Worm (Caenorhabditis elegans): ENCODE measurements around the gene sra-31.

The sra-31 gene

ce11 chrII:6608626-6609025 lies 30.3 kb upstream of the sra-31 start:
- TF ChIP-seq lin-39 (tag; optimal IDR thresholded peaks at IDR 0.05) (no peak), vab-15 (tag; optimal IDR thresholded peaks at IDR 0.05) (no peak), nhr-19 (GFP tag; conservative IDR thresholded peaks at IDR 0.05) (no peak), Y116A8C.19 (tag; optimal IDR thresholded peaks at IDR 0.05; ENCODE audit: borderline replicate concordance) (no peak), nhr-84 (tag; optimal IDR thresholded peaks at IDR 0.05) (no peak), mef-2 (tag; optimal IDR thresholded peaks at IDR 0.05) (no peak), isw-1 (GFP tag; IDR thresholded peaks at IDR 0.05) (no peak), lin-13 (GFP tag; optimal IDR thresholded peaks at IDR 0.05) (no peak), lin-15B (tag; optimal IDR thresholded peaks at IDR 0.05) (no peak), nhr-71 (tag; optimal IDR thresholded peaks at IDR 0.05) (no peak), skn-1 (tag; optimal IDR thresholded peaks at IDR 0.05) (no peak), snpc-4 (tag; optimal IDR thresholded peaks at IDR 0.05) (no peak), unc-62 (GFP tag; optimal IDR thresholded peaks at IDR 0.05) (no peak), C04F5.9 (tag; optimal IDR thresholded peaks at IDR 0.05) (no peak), elt-3 (tag; optimal IDR thresholded peaks at IDR 0.05) (no peak), hpl-2 (GFP tag; optimal IDR thresholded peaks at IDR 0.05) (no peak), nhr-20 (tag; optimal IDR thresholded peaks at IDR 0.05) (no peak)

ce11 chrII:6600973-6601372 lies 22.7 kb upstream of the sra-31 start, which contains the start of gene vps-33.2:
Gene vps-33.2, plus strand, starts transcription at chrII:6601216.
- TF ChIP-seq fos-1 (tag; optimal IDR thresholded peaks at IDR 0.05) (peak; percentile 42), ztf-4 (tag; optimal IDR thresholded peaks at IDR 0.05) (no peak), vab-15 (tag; optimal IDR thresholded peaks at IDR 0.05) (no peak), ceh-8 (GFP tag; optimal IDR thresholded peaks at IDR 0.05) (no peak), jun-1 (tag; optimal IDR thresholded peaks at IDR 0.05) (no peak), nhr-76 (tag; optimal IDR thresholded peaks at IDR 0.05) (no peak), mef-2 (tag; optimal IDR thresholded peaks at IDR 0.05) (no peak), nhr-84 (tag; optimal IDR thresholded peaks at IDR 0.05) (no peak), pax-3 (tag; optimal IDR thresholded peaks at IDR 0.05) (no peak), unc-98 (GFP tag; IDR thresholded peaks at IDR 0.05) (no peak), ceh-63 (GFP tag; optimal IDR thresholded peaks at IDR 0.05) (no peak), C16A3.4 (tag; optimal IDR thresholded peaks at IDR 0.05) (no peak), hlh-17 (GFP tag; optimal IDR thresholded peaks at IDR 0.05; ENCODE audit: borderline replicate concordance) (no peak), ces-1 (GFP tag; optimal IDR thresholded peaks at IDR 0.05) (no peak), swsn-7 (tag; optimal IDR thresholded peaks at IDR 0.05) (peak; percentile 61), C34B4.2 (tag; optimal IDR thresholded peaks at IDR 0.05) (no peak), egl-27 (tag; optimal IDR thresholded peaks at IDR 0.05) (no peak), elt-2 (tag; optimal IDR thresholded peaks at IDR 0.05) (no peak), fkh-10 (GFP tag; optimal IDR thresholded peaks at IDR 0.05) (no peak), lsy-2 (tag; optimal IDR thresholded peaks at IDR 0.05) (peak; percentile 55 to 61), pqm-1 (tag; optimal IDR thresholded peaks at IDR 0.05) (no peak), Y116A8C.19 (tag; optimal IDR thresholded peaks at IDR 0.05; ENCODE audit: borderline replicate concordance) (no peak), sox-4 (tag; optimal IDR thresholded peaks at IDR 0.05) (no peak), nhr-237 (tag; optimal IDR thresholded peaks at IDR 0.05) (no peak), dsc-1 (tag; optimal IDR thresholded peaks at IDR 0.05) (peak; percentile 36), elt-3 (tag; optimal IDR thresholded peaks at IDR 0.05) (peak in 1 of 6 experiments; percentile 6), sup-37 (GFP tag; optimal IDR thresholded peaks at IDR 0.05) (no peak), mab-9 (GFP tag; IDR thresholded peaks at IDR 0.05) (no peak), unc-130 (tag; optimal IDR thresholded peaks at IDR 0.05) (peak; percentile 27), ztf-11 (tag; optimal IDR thresholded peaks at IDR 0.05) (no peak), snu-23 (GFP tag; optimal IDR thresholded peaks at IDR 0.05) (peak; percentile 60), hlh-4 (tag; optimal IDR thresholded peaks at IDR 0.05) (no peak), nhr-19 (GFP tag; conservative IDR thresholded peaks at IDR 0.05) (peak; percentile 53), lir-3 (tag; optimal IDR thresholded peaks at IDR 0.05; ENCODE audit: poor library complexity) (no peak), nhr-28 (tag; optimal IDR thresholded peaks at IDR 0.05) (no peak), mep-1 (tag; optimal IDR thresholded peaks at IDR 0.05) (no peak), ceh-88 (GFP tag; IDR thresholded peaks at IDR 0.05) (no peak), unc-30 (tag; optimal IDR thresholded peaks at IDR 0.05) (no peak), zip-4 (GFP tag; optimal IDR thresholded peaks at IDR 0.05) (no peak), tlp-1 (tag; optimal IDR thresholded peaks at IDR 0.05) (no peak), C04F5.9 (tag; optimal IDR thresholded peaks at IDR 0.05) (peak; percentile 13), fkh-4 (tag; optimal IDR thresholded peaks at IDR 0.05; ENCODE audit: borderline replicate concordance) (no peak)

Data from whole organism, L1 larva.